Worm (Caenorhabditis elegans) whole organism, late embryonic: ENCODE measurements around the gene srxa-8.

Experiments
- K09A11.1 ChIP-seq: sonication (generic microtip); optimal IDR thresholded peaks from 2 replicates; lab custom pipeline; 2017; ENCODE audit warnings: antibody characterized with exemption, mild to moderate bottlenecking, missing genetic modification characterization, missing compliant biosample characterization; ENCODE audit not compliant: insufficient read depth
- ama-1 ChIP-seq: fragments of 150-350 bp; optimal IDR thresholded peaks from 2 replicates; lab custom pipeline; 2014
- ceh-31 ChIP-seq: sonication (generic microtip); optimal IDR thresholded peaks from 2 replicates; lab custom pipeline; 2016; ENCODE audit warnings: missing genetic modification characterization, missing compliant biosample characterization
- pag-3 ChIP-seq: sonication (generic microtip); optimal IDR thresholded peaks from 2 replicates; lab custom pipeline; 2016; ENCODE audit warnings: missing compliant biosample characterization, missing genetic modification characterization, borderline replicate concordance
- pqm-1 ChIP-seq: sonication (generic microtip); optimal IDR thresholded peaks from 2 replicates; lab custom pipeline; 2016; ENCODE audit warnings: missing genetic modification characterization, missing compliant biosample characterization
- tbx-2 ChIP-seq: sonication (generic microtip); optimal IDR thresholded peaks from 2 replicates; lab custom pipeline; 2016; ENCODE audit warnings: missing genetic modification characterization, missing compliant biosample characterization
- zip-5 ChIP-seq: sonication (generic microtip); optimal IDR thresholded peaks from 2 replicates; lab custom pipeline; 2016; ENCODE audit warnings: missing genetic modification characterization, missing compliant biosample characterization

DNA sequence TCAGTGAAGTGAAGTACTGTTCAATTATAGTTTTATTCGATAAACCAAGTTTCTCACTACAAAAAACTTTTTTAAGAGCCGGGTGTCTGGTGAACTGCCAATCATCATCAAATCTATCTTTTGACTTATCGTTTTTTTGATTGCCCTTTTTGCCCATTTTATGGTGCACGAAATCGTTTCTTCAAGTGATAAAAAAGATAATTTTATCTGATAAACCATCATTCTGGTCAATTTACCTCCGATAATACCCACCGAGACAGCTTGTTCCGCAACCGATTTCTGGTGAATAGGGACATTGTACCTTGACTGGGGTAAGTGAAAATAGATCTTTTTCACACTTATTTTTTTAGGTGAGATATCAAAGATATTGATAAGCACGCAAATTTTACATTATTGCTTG is 51.1 kb downstream of the srxa-8 start, which contains the start of gene K08H2.10:
- TF ChIP-seq zip-5 (no peak), K09A11.1 (tag; lab: Kevin White, UChicago) (no peak), ceh-31 (tag; lab: Kevin White, UChicago) (no peak), tbx-2 (tag; lab: Kevin White, UChicago) (no peak), pqm-1 (tag; lab: Kevin White, UChicago) (no peak), ama-1 (lab: Kevin White, UChicago) (no peak), pag-3 (tag; lab: Kevin White, UChicago) (no peak)
